Fruit fly (Drosophila melanogaster) whole organism, embryonic: ENCODE measurements around the gene chrb.
A peak's percentile ranks its signal among the peaks of the same experiment; 100 is the strongest.

Experiments used
- Abd-B ChIP-seq: fragments of 200-800 bp; sonication (Bioruptor generic); optimal IDR thresholded peaks from 2 replicates; lab custom pipeline; 2018; ENCODE audit warnings: missing biosample characterization, mild to moderate bottlenecking, missing genetic modification characterization, moderate library complexity
- Bgb ChIP-seq: fragments of 200-800 bp; sonication (Bioruptor generic); IDR thresholded peaks from 2 replicates; pipeline ENCODE4 v1.3.6; 2022; ENCODE audit warnings: missing biosample characterization, missing genetic modification characterization; ENCODE audit not compliant: partially characterized antibody
- CG10209 ChIP-seq: fragments of 200-800 bp; sonication (Bioruptor generic); optimal IDR thresholded peaks from 3 replicates; lab custom pipeline; 2017; ENCODE audit warnings: missing biosample characterization, mild to moderate bottlenecking, missing genetic modification characterization, missing genetic modification reagents
- CG10543 ChIP-seq: fragments of 200-800 bp; sonication (Bioruptor generic); optimal IDR thresholded peaks from 3 replicates; lab custom pipeline; 2017; ENCODE audit warnings: missing biosample characterization, mild to moderate bottlenecking, missing genetic modification characterization, moderate library complexity
- CG11093 ChIP-seq: fragments of 200-800 bp; sonication (Bioruptor generic); IDR thresholded peaks from 3 replicates; pipeline ENCODE4 v1.3.6; 2022; ENCODE audit warnings: missing biosample characterization, missing genetic modification characterization
- CG12219 ChIP-seq: fragments of 200-800 bp; sonication (Bioruptor generic); optimal IDR thresholded peaks from 3 replicates; lab custom pipeline; 2018; ENCODE audit warnings: missing biosample characterization, mild to moderate bottlenecking, missing genetic modification characterization
- CG12299 ChIP-seq: fragments of 200-800 bp; sonication (Bioruptor generic); optimal IDR thresholded peaks from 2 replicates; lab custom pipeline; 2018; ENCODE audit warnings: missing biosample characterization, mild to moderate bottlenecking, missing genetic modification characterization
- CG12391 ChIP-seq: fragments of 200-800 bp; sonication (Bioruptor generic); optimal IDR thresholded peaks from 3 replicates; lab custom pipeline; 2018; ENCODE audit warnings: missing biosample characterization, mild to moderate bottlenecking, missing genetic modification characterization, moderate library complexity
- CG16815 ChIP-seq: fragments of 200-800 bp; sonication (Bioruptor generic); optimal IDR thresholded peaks from 3 replicates; lab custom pipeline; 2017; ENCODE audit warnings: missing biosample characterization, mild to moderate bottlenecking, missing genetic modification characterization
- CG18262 ChIP-seq: fragments of 200-800 bp; optimal IDR thresholded peaks from 3 replicates; lab custom pipeline; 2019; ENCODE audit warnings: missing biosample characterization, mild to moderate bottlenecking, missing genetic modification characterization, moderate library complexity
- CG18599 ChIP-seq: fragments of 200-800 bp; sonication (Bioruptor generic); optimal IDR thresholded peaks from 3 replicates; lab custom pipeline; 2017; ENCODE audit warnings: missing biosample characterization, missing genetic modification characterization, mild to moderate bottlenecking, moderate library complexity, missing genetic modification reagents
- CG2889 ChIP-seq: fragments of 200-800 bp; sonication (Bioruptor generic); IDR thresholded peaks from 3 replicates; pipeline ENCODE4 v1.3.6; 2022; ENCODE audit warnings: missing biosample characterization, missing genetic modification characterization
- CG30431 ChIP-seq: fragments of 200-800 bp; sonication (Bioruptor generic); optimal IDR thresholded peaks from 2 replicates; lab custom pipeline; 2017; ENCODE audit warnings: missing biosample characterization, missing genetic modification characterization
- CG31388 ChIP-seq: fragments of 200-800 bp; sonication (Bioruptor generic); optimal IDR thresholded peaks from 2 replicates; lab custom pipeline; 2016; ENCODE audit warnings: missing biosample characterization, missing genetic modification characterization
- CG33557 ChIP-seq: fragments of 200-800 bp; sonication (Bioruptor generic); optimal IDR thresholded peaks from 2 replicates; lab custom pipeline; 2019; ENCODE audit warnings: missing biosample characterization, mild to moderate bottlenecking, missing genetic modification characterization, moderate library complexity
- CG3847 ChIP-seq: fragments of 200-800 bp; sonication (Bioruptor generic); IDR thresholded peaks from 2 replicates; pipeline ENCODE4 v1.3.6; 2022; ENCODE audit warnings: missing biosample characterization, missing genetic modification characterization
- CG3995 ChIP-seq: fragments of 200-800 bp; sonication (Bioruptor generic); optimal IDR thresholded peaks from 3 replicates; lab custom pipeline; 2016; ENCODE audit warnings: missing biosample characterization, missing genetic modification characterization
- CG5180 ChIP-seq: fragments of 200-800 bp; sonication (Bioruptor generic); optimal IDR thresholded peaks from 3 replicates; lab custom pipeline; 2017; ENCODE audit warnings: missing biosample characterization, missing genetic modification characterization, mild to moderate bottlenecking, moderate library complexity, missing genetic modification reagents
- CG7839 ChIP-seq: fragments of 200-800 bp; sonication (Bioruptor generic); optimal IDR thresholded peaks from 3 replicates; lab custom pipeline; 2018; ENCODE audit warnings: missing biosample characterization, mild to moderate bottlenecking, missing genetic modification characterization, moderate library complexity
- CG7963 ChIP-seq: fragments of 200-800 bp; sonication (Bioruptor generic); IDR thresholded peaks from 3 replicates; pipeline ENCODE4 v1.3.6; 2022; ENCODE audit warnings: missing biosample characterization, missing genetic modification characterization; ENCODE audit not compliant: partially characterized antibody
- CG8290 ChIP-seq, 3 experiments: fragments of 200-800 bp; sonication (Bioruptor generic); optimal IDR thresholded peaks; 2 replicates each; lab custom pipeline; 2016 to 2019; ENCODE audit warnings: missing biosample characterization in 3 of 3, missing genetic modification characterization in 3 of 3, mild to moderate bottlenecking in 2 of 3, moderate library complexity in 1 of 3
- GATAe ChIP-seq: fragments of 200-800 bp; sonication (Bioruptor generic); conservative IDR thresholded peaks from 2 replicates; pipeline ENCODE4 v1.3.6; 2022; ENCODE audit warnings: missing biosample characterization, missing genetic modification characterization
- H2.0 ChIP-seq: fragments of 200-800 bp; sonication (Bioruptor generic); IDR thresholded peaks from 2 replicates; pipeline ENCODE4 v1.3.6; 2022; ENCODE audit warnings: missing biosample characterization, missing genetic modification characterization
- Hey ChIP-seq: fragments of 200-800 bp; sonication (Bioruptor generic); optimal IDR thresholded peaks from 3 replicates; lab custom pipeline; 2018; ENCODE audit warnings: missing biosample characterization, mild to moderate bottlenecking, missing genetic modification characterization
- HmgD ChIP-seq: fragments of 200-800 bp; sonication (Bioruptor generic); optimal IDR thresholded peaks from 3 replicates; lab custom pipeline; 2016; ENCODE audit warnings: missing biosample characterization, missing genetic modification characterization
- HmgZ ChIP-seq: fragments of 200-800 bp; sonication (Bioruptor generic); optimal IDR thresholded peaks from 2 replicates; lab custom pipeline; 2018; ENCODE audit warnings: missing biosample characterization, mild to moderate bottlenecking, missing genetic modification characterization
- MBD-R2 ChIP-seq: fragments of 200-800 bp; sonication (Bioruptor generic); IDR thresholded peaks from 2 replicates; pipeline ENCODE4 v1.3.6; 2022; ENCODE audit warnings: missing biosample characterization, missing genetic modification characterization
- MESR4 ChIP-seq: fragments of 200-800 bp; sonication (Bioruptor generic); optimal IDR thresholded peaks from 2 replicates; lab custom pipeline; 2018; ENCODE audit warnings: missing biosample characterization, mild to moderate bottlenecking, missing genetic modification characterization, moderate library complexity
- Med ChIP-seq: fragments of 200-800 bp; sonication (Bioruptor generic); peaks from one replicate; lab custom pipeline; 2016; ENCODE audit warnings: missing biosample characterization, missing genetic modification characterization, mild to moderate bottlenecking, inconsistent platforms, moderate library complexity
- Meics ChIP-seq: fragments of 200-800 bp; sonication (Bioruptor generic); optimal IDR thresholded peaks from 2 replicates; lab custom pipeline; 2017; ENCODE audit warnings: missing biosample characterization, mild to moderate bottlenecking, missing genetic modification characterization
- Opbp ChIP-seq: fragments of 200-800 bp; sonication (Bioruptor generic); IDR thresholded peaks from 3 replicates; pipeline ENCODE4 v1.3.6; 2022; ENCODE audit warnings: missing biosample characterization, missing genetic modification characterization; ENCODE audit not compliant: partially characterized antibody
- Rx ChIP-seq: fragments of 200-800 bp; sonication (Bioruptor generic); IDR thresholded peaks from 2 replicates; pipeline ENCODE4 v1.3.6; 2022; ENCODE audit warnings: missing biosample characterization, missing genetic modification characterization
- Stat92E ChIP-seq, 3 experiments: fragments of >200 bp in 2 of 3; fragments of 200-800 bp in 1 of 3; sonication (Bioruptor generic) in 1 of 3; optimal IDR thresholded peaks; 2 replicates each; lab custom pipeline; 2017 to 2019; ENCODE audit warnings: missing biosample characterization in 3 of 3, missing genetic modification characterization in 3 of 3, mild to moderate bottlenecking in 1 of 3, moderate library complexity in 1 of 3
- abd-A ChIP-seq: fragments of 200-800 bp; sonication (Bioruptor generic); optimal IDR thresholded peaks from 3 replicates; lab custom pipeline; 2019; ENCODE audit warnings: missing biosample characterization, mild to moderate bottlenecking, missing genetic modification characterization, moderate library complexity
- dmrt11E ChIP-seq: fragments of 200-800 bp; sonication (Bioruptor generic); optimal IDR thresholded peaks from 3 replicates; lab custom pipeline; 2018; ENCODE audit warnings: missing biosample characterization, mild to moderate bottlenecking, missing genetic modification characterization, moderate library complexity
- fd64A ChIP-seq: fragments of 200-800 bp; sonication (Bioruptor generic); optimal IDR thresholded peaks from 3 replicates; lab custom pipeline; 2018; ENCODE audit warnings: missing biosample characterization, mild to moderate bottlenecking, missing genetic modification characterization
- gsb ChIP-seq: fragments of 200-800 bp; sonication (Bioruptor generic); IDR thresholded peaks from 2 replicates; pipeline ENCODE4 v1.3.6; 2022; ENCODE audit warnings: missing biosample characterization, missing genetic modification characterization
- kay ChIP-seq: fragments of 200-800 bp; sonication (Bioruptor generic); optimal IDR thresholded peaks from 2 replicates; lab custom pipeline; 2016; ENCODE audit warnings: missing biosample characterization, missing genetic modification characterization
- lab ChIP-seq: fragments of 200-800 bp; sonication (Bioruptor generic); optimal IDR thresholded peaks from 3 replicates; lab custom pipeline; 2017; ENCODE audit warnings: missing biosample characterization, missing genetic modification characterization, mild to moderate bottlenecking, moderate library complexity, missing genetic modification reagents
- lmd ChIP-seq: fragments of 200-800 bp; sonication (Bioruptor generic); IDR thresholded peaks from 2 replicates; pipeline ENCODE4 v1.3.6; 2022; ENCODE audit warnings: missing biosample characterization, missing genetic modification characterization
- maf-S ChIP-seq: fragments of 200-800 bp; sonication (Bioruptor generic); optimal IDR thresholded peaks from 2 replicates; lab custom pipeline; 2016; ENCODE audit warnings: missing biosample characterization, missing genetic modification characterization
- nau ChIP-seq: fragments of 200-800 bp; sonication (Bioruptor generic); optimal IDR thresholded peaks from 3 replicates; lab custom pipeline; 2017; ENCODE audit warnings: missing biosample characterization, mild to moderate bottlenecking, missing genetic modification characterization, missing genetic modification reagents
- nom ChIP-seq: fragments of 200-800 bp; sonication (Bioruptor generic); optimal IDR thresholded peaks from 2 replicates; lab custom pipeline; 2017; ENCODE audit warnings: missing biosample characterization, missing genetic modification characterization, mild to moderate bottlenecking, moderate library complexity, missing genetic modification reagents
- peb ChIP-seq: fragments of 200-800 bp; sonication (Bioruptor generic); IDR thresholded peaks from 2 replicates; pipeline ENCODE4 v1.3.6; 2022; ENCODE audit warnings: missing biosample characterization, missing genetic modification characterization
- phol ChIP-seq: fragments of 200-800 bp; sonication (Bioruptor generic); optimal IDR thresholded peaks from 3 replicates; lab custom pipeline; 2018; ENCODE audit warnings: missing biosample characterization, mild to moderate bottlenecking, missing genetic modification characterization, moderate library complexity
- sens-2 ChIP-seq: fragments of 200-800 bp; sonication (Bioruptor generic); IDR thresholded peaks from 2 replicates; pipeline ENCODE4 v1.3.6; 2022; ENCODE audit warnings: missing biosample characterization, missing genetic modification characterization
- sqz ChIP-seq: fragments of 200-800 bp; sonication (Bioruptor generic); optimal IDR thresholded peaks from 3 replicates; lab custom pipeline; 2018; ENCODE audit warnings: missing biosample characterization, mild to moderate bottlenecking, missing genetic modification characterization
- ttk ChIP-seq: fragments of 200-800 bp; sonication (Bioruptor generic); IDR thresholded peaks from 2 replicates; pipeline ENCODE4 v2.1.2; 2022; ENCODE audit warnings: missing biosample characterization, missing genetic modification characterization
- vfl ChIP-seq: fragments of 200-800 bp; sonication (Bioruptor generic); optimal IDR thresholded peaks from 2 replicates; lab custom pipeline; 2016; ENCODE audit warnings: missing biosample characterization, missing genetic modification characterization
- zfh2 ChIP-seq: fragments of 200-800 bp; sonication (Bioruptor generic); optimal IDR thresholded peaks from 2 replicates; lab custom pipeline; 2016; ENCODE audit warnings: missing biosample characterization, missing genetic modification characterization

The chrb gene

dm6 chr3L:11450535-11450934 is 36.8 kb upstream of the chrb start:
- TF ChIP-seq HmgD (GFP tag; lab: Kevin White, UChicago) (no peak), sens-2 (GFP tag; lab: Robert Waterston, UW) (no peak), Med (GFP tag; lab: Kevin White, UChicago) (no peak), HmgZ (no peak), Abd-B (GFP tag; lab: Kevin White, UChicago) (peak; percentile 19), nau (GFP tag; lab: Kevin White, UChicago) (no peak), CG12391 (tag; lab: Kevin White, UChicago) (peak; percentile 53), lmd (GFP tag; lab: Robert Waterston, UW) (no peak), CG31388 (GFP tag; lab: Kevin White, UChicago) (no peak), Meics (GFP tag; lab: Kevin White, UChicago) (peak; percentile 46), ttk (GFP tag; lab: Robert Waterston, UW) (no peak), GATAe (GFP tag; lab: Robert Waterston, UW) (no peak), kay (GFP tag; lab: Kevin White, UChicago) (no peak), Bgb (no peak), CG12299 (tag; lab: Kevin White, UChicago) (peak; percentile 38), CG7839 (tag; lab: Kevin White, UChicago) (peak; percentile 52), CG33557 (GFP tag; lab: Kevin White, UChicago) (no peak), nom (GFP tag; lab: Kevin White, UChicago) (no peak), MBD-R2 (GFP tag; lab: Robert Waterston, UW) (no peak), peb (GFP tag; lab: Robert Waterston, UW) (no peak), CG30431 (no peak), CG3995 (GFP tag; lab: Kevin White, UChicago) (no peak), dmrt11E (tag; lab: Kevin White, UChicago) (peak; percentile 55), CG8290 (GFP tag; optimal IDR thresholded peaks at IDR 0.05; lab: Kevin White, UChicago) (no peak), CG8290 (tag; optimal IDR thresholded peaks at IDR 0.05; lab: Kevin White, UChicago) (no peak), CG12219 (GFP tag; lab: Kevin White, UChicago) (no peak), CG5180 (GFP tag; lab: Kevin White, UChicago) (peak; percentile 7), CG10543 (GFP tag; lab: Kevin White, UChicago) (no peak), CG11093 (GFP tag; lab: Robert Waterston, UW) (no peak), maf-S (no peak), Stat92E (GFP tag; optimal IDR thresholded peaks at IDR 0.05; lab: Kevin White, UChicago) (no peak), Opbp (GFP tag; lab: Robert Waterston, UW) (no peak), abd-A (no peak), CG3847 (GFP tag; lab: Robert Waterston, UW) (no peak), phol (tag; lab: Kevin White, UChicago) (peak; percentile 47), fd64A (GFP tag; lab: Kevin White, UChicago) (no peak), H2.0 (GFP tag; lab: Robert Waterston, UW) (no peak), gsb (GFP tag; lab: Robert Waterston, UW) (no peak), lab (GFP tag; lab: Kevin White, UChicago) (peak; percentile 63), MESR4 (GFP tag; lab: Kevin White, UChicago) (no peak), CG2889 (GFP tag; lab: Robert Waterston, UW) (no peak), CG18262 (tag; lab: Kevin White, UChicago) (peak; percentile 56), sqz (GFP tag; lab: Kevin White, UChicago) (no peak), Hey (tag; lab: Kevin White, UChicago) (no peak), Rx (GFP tag; lab: Robert Waterston, UW) (no peak), vfl (GFP tag; lab: Kevin White, UChicago) (no peak), zfh2 (GFP tag; lab: Kevin White, UChicago) (no peak), CG16815 (GFP tag; lab: Kevin White, UChicago) (no peak), CG18599 (GFP tag; lab: Kevin White, UChicago) (peak; percentile 69), CG7963 (GFP tag; lab: Robert Waterston, UW) (no peak), CG10209 (GFP tag; lab: Kevin White, UChicago) (peak; percentile 36)
